Fruit fly (Drosophila melanogaster): ENCODE results near the gene Cdlc2.

DNA sequence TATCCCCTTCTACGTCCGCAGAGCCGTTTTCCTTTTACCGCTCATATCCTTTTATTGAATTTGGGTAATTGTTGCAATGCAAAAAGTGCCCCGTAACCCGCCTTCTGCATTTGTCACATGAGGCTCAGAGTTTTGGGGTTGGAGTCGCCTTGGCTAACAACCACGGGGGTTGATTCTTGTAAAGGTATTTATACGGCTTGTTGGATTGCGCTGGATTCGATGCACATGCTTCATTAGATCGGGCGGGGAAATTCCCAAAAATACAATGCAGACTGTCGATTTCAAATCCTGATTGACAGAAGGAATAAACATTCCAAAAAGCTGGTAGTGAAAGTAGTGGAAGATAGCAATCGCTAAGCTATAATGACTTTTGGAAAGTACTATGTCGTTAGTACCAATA, 46.1 kb downstream of the Cdlc2 start:
- TF ChIP-seq CG8478 (optimal IDR thresholded peaks at IDR 0.05) = no peak
- TF ChIP-seq EcR (GFP tag; optimal IDR thresholded peaks at IDR 0.05) = no peak
- TF ChIP-seq usp (GFP tag; optimal IDR thresholded peaks at IDR 0.05) = no peak
